Worm (Caenorhabditis elegans) whole organism, L2 larva: Measurements from ENCODE around the gene W06G6.11.

Source experiments
- C34F6.9 ChIP-seq: fragments of 150-350 bp; optimal IDR thresholded peaks from 2 replicates; lab custom pipeline; 2014; ENCODE audit warnings: missing biosample characterization, missing genetic modification characterization
- F13H6.1 ChIP-seq: sonication (generic microtip); optimal IDR thresholded peaks from 2 replicates; lab custom pipeline; 2016; ENCODE audit warnings: missing genetic modification characterization, missing compliant biosample characterization
- R02D3.7 ChIP-seq: fragments of 150-350 bp; optimal IDR thresholded peaks from 2 replicates; lab custom pipeline; 2014; ENCODE audit warnings: missing biosample characterization, missing genetic modification characterization
- aly-2 ChIP-seq: fragments of 150-350 bp; optimal IDR thresholded peaks from 2 replicates; lab custom pipeline; 2014; ENCODE audit warnings: missing biosample characterization, missing genetic modification characterization
- ama-1 ChIP-seq: fragments of 150-350 bp; optimal IDR thresholded peaks from 2 replicates; lab custom pipeline; 2018; ENCODE audit warnings: inconsistent platforms
- blmp-1 ChIP-seq: sonication (generic microtip); optimal IDR thresholded peaks from 2 replicates; lab custom pipeline; 2017; ENCODE audit warnings: missing genetic modification characterization, mild to moderate bottlenecking, missing compliant biosample characterization, antibody characterized with exemption, moderate library complexity; ENCODE audit not compliant: insufficient read depth
- ceh-82 ChIP-seq: fragments of 150-350 bp; optimal IDR thresholded peaks from 2 replicates; lab custom pipeline; 2014; ENCODE audit warnings: missing biosample characterization, missing genetic modification characterization
- crh-2 ChIP-seq: sonication (generic microtip); optimal IDR thresholded peaks from 2 replicates; lab custom pipeline; 2017; ENCODE audit warnings: missing biosample characterization, missing genetic modification characterization
- dmd-4 ChIP-seq: sonication (generic microtip); optimal IDR thresholded peaks from 2 replicates; lab custom pipeline; 2017; ENCODE audit warnings: missing biosample characterization, missing genetic modification characterization
- elt-1 ChIP-seq: fragments of 150-350 bp; optimal IDR thresholded peaks from 2 replicates; lab custom pipeline; 2014; ENCODE audit warnings: missing biosample characterization, missing genetic modification characterization
- fos-1 ChIP-seq: fragments of 150-350 bp; optimal IDR thresholded peaks from 2 replicates; lab custom pipeline; 2014; ENCODE audit warnings: missing biosample characterization, missing genetic modification characterization
- gmeb-1 ChIP-seq: fragments of 150-350 bp; optimal IDR thresholded peaks from 2 replicates; lab custom pipeline; 2014; ENCODE audit warnings: missing biosample characterization, missing genetic modification characterization
- lin-11 ChIP-seq: fragments of 150-350 bp; sonication (generic microtip); optimal IDR thresholded peaks from 2 replicates; lab custom pipeline; 2014; ENCODE audit warnings: missing biosample characterization, missing genetic modification characterization, inconsistent platforms, mixed read lengths
- lin-13 ChIP-seq: fragments of 150-350 bp; optimal IDR thresholded peaks from 2 replicates; lab custom pipeline; 2014; ENCODE audit warnings: missing biosample characterization, missing genetic modification reagents, missing genetic modification characterization
- lin-39 ChIP-seq: fragments of 150-350 bp; optimal IDR thresholded peaks from 2 replicates; lab custom pipeline; 2014; ENCODE audit warnings: missing biosample characterization, missing genetic modification reagents, missing genetic modification characterization
- lsy-2 ChIP-seq, 2 experiments: fragments of 150-350 bp in 1 of 2; sonication (generic microtip) in 1 of 2; optimal IDR thresholded peaks; 2 replicates each; lab custom pipeline; 2014 to 2017; ENCODE audit warnings: missing biosample characterization in 2 of 2, missing genetic modification characterization in 2 of 2
- mdl-1 ChIP-seq, 2 experiments: fragments of 150-350 bp in 1 of 2; sonication (generic microtip) in 1 of 2; optimal IDR thresholded peaks; 2 replicates each; lab custom pipeline; 2017; ENCODE audit warnings: missing biosample characterization in 2 of 2, missing genetic modification characterization in 2 of 2
- nhr-10 ChIP-seq: sonication (generic microtip); optimal IDR thresholded peaks from 2 replicates; lab custom pipeline; 2017; ENCODE audit warnings: missing biosample characterization, missing genetic modification characterization
- nhr-11 ChIP-seq: fragments of 150-350 bp; optimal IDR thresholded peaks from 2 replicates; lab custom pipeline; 2014; ENCODE audit warnings: missing biosample characterization, missing genetic modification characterization
- nhr-12 ChIP-seq: fragments of 150-350 bp; optimal IDR thresholded peaks from 2 replicates; lab custom pipeline; 2014; ENCODE audit warnings: missing biosample characterization, missing genetic modification characterization
- nhr-129 ChIP-seq: fragments of 150-350 bp; optimal IDR thresholded peaks from 2 replicates; lab custom pipeline; 2014; ENCODE audit warnings: missing biosample characterization, missing genetic modification characterization
- nhr-237 ChIP-seq: fragments of 150-350 bp; optimal IDR thresholded peaks from 2 replicates; lab custom pipeline; 2014; ENCODE audit warnings: missing biosample characterization, missing genetic modification characterization
- nhr-25 ChIP-seq: fragments of 150-350 bp; sonication (generic microtip); optimal IDR thresholded peaks from 3 replicates; lab custom pipeline; 2014; ENCODE audit warnings: missing biosample characterization, missing genetic modification characterization
- nhr-6 ChIP-seq: fragments of 150-350 bp; optimal IDR thresholded peaks from 2 replicates; lab custom pipeline; 2014; ENCODE audit warnings: missing biosample characterization, missing genetic modification characterization
- sem-4 ChIP-seq: fragments of 150-350 bp; optimal IDR thresholded peaks from 2 replicates; lab custom pipeline; 2014; ENCODE audit warnings: missing biosample characterization, missing genetic modification reagents, missing genetic modification characterization
- skn-1 ChIP-seq: sonication (generic microtip); optimal IDR thresholded peaks from 2 replicates; lab custom pipeline; 2017; ENCODE audit warnings: missing biosample characterization, missing genetic modification characterization
- sma-3 ChIP-seq: sonication (generic microtip); optimal IDR thresholded peaks from 2 replicates; lab custom pipeline; 2016; ENCODE audit warnings: missing genetic modification reagents, missing genetic modification characterization, missing compliant biosample characterization
- sma-9 ChIP-seq, 2 experiments: fragments of 150-350 bp in 1 of 2; sonication (generic microtip) in 1 of 2; optimal IDR thresholded peaks; 2 replicates each; lab custom pipeline; 2014 to 2016; ENCODE audit warnings: missing genetic modification characterization in 2 of 2, mild to moderate bottlenecking in 1 of 2, missing biosample characterization in 1 of 2, missing compliant biosample characterization in 1 of 2, missing genetic modification reagents in 1 of 2, moderate library complexity in 1 of 2
- snpc-4 ChIP-seq: fragments of 150-350 bp; optimal IDR thresholded peaks from 2 replicates; lab custom pipeline; 2014; ENCODE audit warnings: missing biosample characterization, missing genetic modification characterization
- unc-39 ChIP-seq: fragments of 150-350 bp; optimal IDR thresholded peaks from 2 replicates; lab custom pipeline; 2014; ENCODE audit warnings: missing biosample characterization, missing genetic modification characterization
- unc-55 ChIP-seq: fragments of 150-350 bp; sonication (generic microtip); optimal IDR thresholded peaks from 3 replicates; lab custom pipeline; 2014; ENCODE audit warnings: missing biosample characterization, missing genetic modification reagents, missing genetic modification characterization
- zag-1 ChIP-seq: fragments of 150-350 bp; optimal IDR thresholded peaks from 2 replicates; lab custom pipeline; 2014; ENCODE audit warnings: missing biosample characterization, missing genetic modification characterization
- ztf-1 ChIP-seq: fragments of 200-800 bp; sonication (Bioruptor generic); conservative IDR thresholded peaks from 2 replicates; pipeline ENCODE4 v1.3.6; 2022; ENCODE audit warnings: missing genetic modification characterization, missing compliant biosample characterization
- ztf-11 ChIP-seq: sonication (generic microtip); optimal IDR thresholded peaks from 2 replicates; lab custom pipeline; 2017; ENCODE audit warnings: missing biosample characterization, missing genetic modification characterization

Gene W06G6.11

DNA sequence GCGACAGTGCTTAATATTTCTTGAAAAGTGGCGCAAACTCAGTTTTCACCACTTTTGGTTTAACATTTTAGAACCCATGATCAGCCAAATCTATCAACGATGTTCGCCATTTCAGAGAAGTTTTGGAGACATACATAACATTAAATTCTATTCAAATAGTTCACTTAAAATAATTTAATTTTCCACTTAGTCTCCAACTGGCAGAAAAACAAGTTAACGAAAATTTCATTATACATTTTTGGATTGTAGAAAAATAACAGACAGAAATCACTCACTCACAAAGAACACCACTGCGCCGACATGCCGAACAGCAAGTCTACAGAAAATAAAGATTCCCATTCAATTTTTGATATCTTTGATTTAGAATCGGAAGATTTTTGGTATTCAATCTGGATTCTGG, 30.9 kb upstream of the W06G6.11 start, which contains the start of gene srw-44:
srw-44 (plus strand) TSS at position 301 of the 400 bp plus-strand sequence.
- TF ChIP-seq lsy-2 (tag; optimal IDR thresholded peaks at IDR 0.05; lab: Kevin White, UChicago) (no peak), nhr-6 (tag; lab: Kevin White, UChicago) (no peak), nhr-25 (no peak), nhr-11 (no peak), snpc-4 (tag; lab: Kevin White, UChicago) (no peak), blmp-1 (tag; lab: Kevin White, UChicago) (no peak), nhr-10 (tag; lab: Kevin White, UChicago) (no peak), sma-3 (GFP tag; lab: Kevin White, UChicago) (no peak), nhr-237 (tag; lab: Kevin White, UChicago) (no peak), unc-39 (tag; lab: Kevin White, UChicago) (no peak), gmeb-1 (tag; lab: Kevin White, UChicago) (no peak), lin-11 (tag; lab: Kevin White, UChicago) (no peak), unc-55 (GFP tag; lab: Kevin White, UChicago) (no peak), crh-2 (tag; lab: Kevin White, UChicago) (no peak)

ce11 chrV:16679237-16679636, 30.1 kb upstream of the W06G6.11 start, which contains the start of gene srz-103:
srz-103 (minus strand) TSS chrV:16679337.
- TF ChIP-seq aly-2 = no peak
- TF ChIP-seq sma-9 (GFP tag; optimal IDR thresholded peaks at IDR 0.05; lab: Kevin White, UChicago) = no peak
- TF ChIP-seq sma-9 (tag; optimal IDR thresholded peaks at IDR 0.05; lab: Kevin White, UChicago) = no peak
- no peak for TF ChIP-seq lin-39
- TF ChIP-seq dmd-4 (tag; lab: Kevin White, UChicago) = no peak
- TF ChIP-seq sem-4 (tag; lab: Kevin White, UChicago) = no peak
- no peak for TF ChIP-seq unc-39 (tag; lab: Kevin White, UChicago)
- TF ChIP-seq zag-1 (tag; lab: Kevin White, UChicago) = no peak
- no peak for TF ChIP-seq ztf-11 (tag; lab: Kevin White, UChicago)
- TF ChIP-seq nhr-12 (tag; lab: Kevin White, UChicago) = no peak
- TF ChIP-seq ztf-1 (GFP tag; lab: Robert Waterston, UW) = no peak
- TF ChIP-seq lin-11 (tag; lab: Kevin White, UChicago) = no peak
- no peak for TF ChIP-seq C34F6.9 (tag; lab: Kevin White, UChicago)
- no peak for TF ChIP-seq skn-1 (tag; lab: Kevin White, UChicago)
- no peak for TF ChIP-seq unc-55 (GFP tag; lab: Kevin White, UChicago)
- TF ChIP-seq nhr-129 (tag; lab: Kevin White, UChicago) = no peak

DNA sequence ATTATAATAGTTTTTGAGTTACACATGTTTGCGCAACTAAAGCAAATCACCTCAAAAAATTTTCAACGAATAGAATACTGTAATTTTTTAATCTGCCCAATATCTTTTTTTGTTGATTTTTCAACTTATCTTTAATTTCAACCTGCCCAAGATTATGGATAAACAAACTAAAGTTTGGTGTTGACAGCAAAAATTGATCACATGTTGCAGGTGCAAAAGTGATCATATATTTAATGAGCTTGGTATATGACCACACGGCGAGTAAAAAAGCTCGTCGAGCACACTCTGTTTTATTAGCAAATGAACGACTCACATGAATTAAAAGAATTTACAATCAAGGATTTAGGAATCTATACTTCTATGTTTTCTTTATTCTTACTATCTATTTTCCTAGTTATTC, 26.5 kb upstream of the W06G6.11 start, which contains the start of gene srz-1:
srz-1 (plus strand) TSS at position 301 of the 400 bp plus-strand sequence.
- TF ChIP-seq snpc-4 (tag; lab: Kevin White, UChicago) (no peak), zag-1 (tag; lab: Kevin White, UChicago) (no peak), unc-39 (tag; lab: Kevin White, UChicago) (no peak)

- TF ChIP-seq lsy-2 (tag; optimal IDR thresholded peaks at IDR 0.05; lab: Kevin White, UChicago) = no peak
- TF ChIP-seq, all 48 proteins: peak for 0
These were observed 25.3 kb upstream of the W06G6.11 start for ce11 chrV:16674399-16674798.

DNA sequence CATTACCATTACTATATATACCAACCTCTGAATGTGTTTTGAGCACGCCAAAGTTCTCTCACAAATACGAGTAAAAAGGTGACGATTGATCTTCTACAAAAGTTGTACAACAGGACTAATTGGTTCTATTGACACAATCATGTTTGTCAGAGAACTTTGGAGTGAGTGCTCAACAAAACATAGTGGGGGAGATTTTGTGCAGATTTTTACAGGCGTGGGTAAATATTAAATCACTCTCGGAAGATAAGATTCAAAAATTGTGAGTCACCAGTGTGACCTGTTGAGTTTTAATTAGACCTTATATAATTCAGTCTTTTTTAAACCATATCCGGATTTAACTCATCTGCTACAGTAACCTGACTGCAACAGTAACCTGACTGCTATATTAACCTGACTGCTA, 23.1 kb upstream of the W06G6.11 start, which contains the start of gene F14F8.8:
F14F8.8 (minus strand) TSS at position 101 of the 400 bp plus-strand sequence.
- TF ChIP-seq R02D3.7 (tag; lab: Kevin White, UChicago) = no peak
- TF ChIP-seq fos-1 (tag; lab: Kevin White, UChicago) = no peak
- TF ChIP-seq elt-1 = no peak
- TF ChIP-seq ceh-82 (tag; lab: Kevin White, UChicago) = no peak
- no peak for TF ChIP-seq ama-1 (lab: Kevin White, UChicago)
- no peak for TF ChIP-seq C34F6.9 (tag; lab: Kevin White, UChicago)
- no peak for TF ChIP-seq zag-1 (tag; lab: Kevin White, UChicago)
- no peak for TF ChIP-seq nhr-129 (tag; lab: Kevin White, UChicago)
- no peak for TF ChIP-seq nhr-237 (tag; lab: Kevin White, UChicago)
- no peak for TF ChIP-seq gmeb-1 (tag; lab: Kevin White, UChicago)
- no peak for TF ChIP-seq ztf-11 (tag; lab: Kevin White, UChicago)
- no peak for TF ChIP-seq unc-55 (GFP tag; lab: Kevin White, UChicago)
- no peak for TF ChIP-seq dmd-4 (tag; lab: Kevin White, UChicago)
- TF ChIP-seq snpc-4 (tag; lab: Kevin White, UChicago) = no peak
- TF ChIP-seq lin-13 = no peak
- no peak for TF ChIP-seq F13H6.1 (tag; lab: Kevin White, UChicago)
- TF ChIP-seq lin-39 = no peak
- no peak for TF ChIP-seq mdl-1 (tag; optimal IDR thresholded peaks at IDR 0.05; lab: Kevin White, UChicago)
